Worm (Caenorhabditis elegans): ENCODE measurements around the gene C17G10.6.

C17G10.6 gene

ce11 chrII:5599326-5600044, 3.6 kb downstream of the C17G10.6 start, which contains the start of gene C17G10.10:
C17G10.10 (minus strand) TSS chrII:5599376.
- TF ChIP-seq bed-3 (GFP tag; optimal IDR thresholded peaks at IDR 0.05) (no peak), pha-4 (tag; optimal IDR thresholded peaks at IDR 0.05) (peak; percentile 12)

DNA sequence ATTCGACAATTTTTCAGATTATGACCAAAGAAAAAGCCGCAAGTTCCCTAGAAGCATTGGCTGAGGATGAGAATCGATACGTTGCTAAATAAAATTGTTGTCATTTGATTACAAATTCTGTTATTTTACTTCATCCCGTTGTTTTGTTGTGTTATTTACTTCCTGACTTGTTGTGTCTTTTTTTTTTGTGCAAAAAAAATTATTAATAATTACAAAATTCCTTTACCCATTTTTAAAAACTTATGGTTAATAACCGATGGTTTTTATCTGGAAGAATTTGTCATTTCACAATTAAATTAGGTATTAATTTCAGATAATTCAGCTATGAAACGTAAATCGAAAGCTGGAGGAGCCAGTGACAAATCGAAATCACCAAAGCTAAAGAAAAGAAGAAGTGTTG, 6.8 kb downstream of the C17G10.6 start, which contains the start of gene C17G10.1:
Gene C17G10.1 (plus strand): TSS at position 301 of the 400 bp plus-strand sequence.
- no peak for TF ChIP-seq nhr-12 (tag; optimal IDR thresholded peaks at IDR 0.05)
- no peak for TF ChIP-seq tbx-8 (GFP tag; optimal IDR thresholded peaks at IDR 0.05)

DNA sequence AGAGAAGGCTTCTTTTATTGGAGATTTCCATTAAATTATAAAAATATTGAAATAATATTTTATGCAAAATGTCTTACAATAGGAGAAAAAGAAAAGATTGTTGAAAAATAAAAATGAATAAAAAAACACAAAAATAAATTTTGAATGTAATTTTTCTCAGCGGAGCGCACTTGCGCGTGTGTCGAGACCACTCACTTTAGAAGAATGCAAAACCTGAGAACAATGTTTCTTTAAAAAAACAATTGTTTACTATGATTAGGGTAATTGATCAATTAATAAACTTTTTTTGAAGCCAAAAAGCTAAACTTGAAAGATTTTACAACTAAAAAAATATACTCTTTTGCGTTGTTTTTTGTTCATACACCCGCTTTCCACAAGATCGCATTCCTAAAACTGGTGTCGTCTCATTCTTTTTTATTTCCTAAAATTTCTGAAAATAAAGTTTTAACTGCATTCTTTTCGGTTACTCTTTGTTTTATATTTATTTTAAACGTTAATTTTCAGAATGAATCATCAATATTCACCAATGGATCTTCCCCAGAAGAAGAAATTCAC, 8.8 kb downstream of the C17G10.6 start, which contains the start of gene ttc-4:
Gene ttc-4 (plus strand): TSS at position 505 of the 555 bp plus-strand sequence.
- TF ChIP-seq pha-4 (tag; optimal IDR thresholded peaks at IDR 0.05): no peak
- TF ChIP-seq mep-1 (tag; optimal IDR thresholded peaks at IDR 0.05): peak; percentile 68
- TF ChIP-seq elt-1 (tag; optimal IDR thresholded peaks at IDR 0.05; ENCODE audit: borderline replicate concordance, insufficient read depth): no peak
- TF ChIP-seq unc-62 (GFP tag; optimal IDR thresholded peaks at IDR 0.05): no peak
- TF ChIP-seq nhr-2 (tag; optimal IDR thresholded peaks at IDR 0.05): no peak
- TF ChIP-seq nhr-237 (tag; optimal IDR thresholded peaks at IDR 0.05): peak; percentile 68
- TF ChIP-seq sptf-1 (tag; optimal IDR thresholded peaks at IDR 0.05): peak; percentile 45
- TF ChIP-seq ces-1 (GFP tag; optimal IDR thresholded peaks at IDR 0.05): peak; percentile 39
- no peak for TF ChIP-seq ceh-83 (GFP tag; optimal IDR thresholded peaks at IDR 0.05)
- no peak for TF ChIP-seq hlh-1 (tag; optimal IDR thresholded peaks at IDR 0.05)

DNA sequence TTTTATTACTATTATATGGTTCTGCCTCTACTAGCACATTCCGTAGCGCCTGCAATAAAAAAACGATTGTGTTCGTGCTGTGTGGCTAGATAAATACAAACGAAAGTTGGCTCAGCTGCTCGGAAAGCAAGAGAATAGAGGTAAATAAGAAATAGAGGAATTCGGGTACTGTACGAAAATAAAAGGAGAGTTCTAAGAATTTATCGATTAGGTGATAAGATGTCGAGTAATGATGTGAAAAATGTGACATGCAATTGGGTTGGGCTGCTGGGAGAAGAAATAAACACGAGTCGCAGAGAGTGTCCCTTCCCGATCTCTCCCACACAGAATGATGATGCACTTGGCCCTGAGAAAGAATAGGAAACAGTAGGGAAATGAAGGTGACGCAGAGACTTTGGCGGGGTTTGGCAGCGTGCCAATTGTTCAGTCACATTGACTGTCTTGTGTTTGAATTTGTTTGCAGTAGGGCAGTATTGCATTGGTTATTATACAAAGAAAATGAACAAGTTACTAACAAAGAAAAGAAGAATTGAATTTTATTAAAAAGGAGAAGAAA, 9.6 kb downstream of the C17G10.6 start, which contains the start of gene cdc-14:
Gene cdc-14 (minus strand): TSS at position 51 of the 556 bp plus-strand sequence.
- TF ChIP-seq nhr-237 (tag; optimal IDR thresholded peaks at IDR 0.05) (peak; percentile 39), mab-5 (tag; optimal IDR thresholded peaks at IDR 0.05) (no peak), cnd-1 (tag; optimal IDR thresholded peaks at IDR 0.05) (peak; percentile 47), hlh-1 (tag; optimal IDR thresholded peaks at IDR 0.05) (peak; percentile 86), flh-1 (GFP tag; optimal IDR thresholded peaks at IDR 0.05) (no peak), ceh-83 (GFP tag; optimal IDR thresholded peaks at IDR 0.05) (no peak), nhr-76 (tag; optimal IDR thresholded peaks at IDR 0.05) (no peak), pha-4 (tag; optimal IDR thresholded peaks at IDR 0.05) (no peak), tbx-8 (GFP tag; optimal IDR thresholded peaks at IDR 0.05) (no peak), lin-13 (tag; optimal IDR thresholded peaks at IDR 0.05) (peak; percentile 81), unc-120 (tag; optimal IDR thresholded peaks at IDR 0.05; ENCODE audit: poor library complexity, severe bottlenecking) (peak; percentile 74), ceh-43 (GFP tag; optimal IDR thresholded peaks at IDR 0.05) (no peak), unc-62 (GFP tag; optimal IDR thresholded peaks at IDR 0.05) (peak; percentile 80), M03D4.4 (tag; optimal IDR thresholded peaks at IDR 0.05) (no peak), ces-1 (GFP tag; optimal IDR thresholded peaks at IDR 0.05) (peak; percentile 45), ceh-39 (tag; optimal IDR thresholded peaks at IDR 0.05) (peak; percentile 75), zip-8 (tag; optimal IDR thresholded peaks at IDR 0.05) (no peak), sem-2 (GFP tag; optimal IDR thresholded peaks at IDR 0.05) (no peak), lsy-2 (tag; optimal IDR thresholded peaks at IDR 0.05) (peak; percentile 44), mls-2 (tag; optimal IDR thresholded peaks at IDR 0.05) (no peak), sptf-1 (tag; optimal IDR thresholded peaks at IDR 0.05) (no peak), lin-32 (GFP tag; optimal IDR thresholded peaks at IDR 0.05) (no peak), snpc-4 (tag; optimal IDR thresholded peaks at IDR 0.05) (no peak), nhr-2 (tag; optimal IDR thresholded peaks at IDR 0.05) (peak; percentile 2), mep-1 (tag; optimal IDR thresholded peaks at IDR 0.05) (peak; percentile 87), ham-2 (GFP tag; optimal IDR thresholded peaks at IDR 0.05) (no peak), ztf-11 (tag; optimal IDR thresholded peaks at IDR 0.05) (no peak)

DNA sequence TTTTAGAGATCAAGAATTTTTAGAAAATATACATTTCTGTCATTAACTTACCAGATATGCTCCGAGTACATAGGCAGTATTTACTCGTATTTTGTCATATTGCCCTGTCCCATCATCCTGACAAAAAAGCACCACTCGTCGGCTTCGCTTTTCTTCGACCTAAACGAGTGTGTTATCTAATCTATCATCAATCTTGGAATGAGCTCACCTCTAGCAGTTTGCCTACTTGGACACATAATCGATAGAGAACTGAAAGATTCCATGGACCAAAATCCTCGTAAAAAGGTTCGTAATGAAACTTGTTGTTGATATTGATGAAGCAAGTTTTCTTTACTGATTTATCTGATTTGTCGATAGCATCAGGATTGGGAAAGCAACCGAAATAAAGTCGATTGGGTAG, 10.2 kb downstream of the C17G10.6 start:
- TF ChIP-seq unc-120 (tag; optimal IDR thresholded peaks at IDR 0.05; ENCODE audit: poor library complexity, severe bottlenecking) (no peak), lin-13 (tag; optimal IDR thresholded peaks at IDR 0.05) (no peak), M03D4.4 (tag; optimal IDR thresholded peaks at IDR 0.05) (no peak), unc-62 (GFP tag; optimal IDR thresholded peaks at IDR 0.05) (no peak), lsy-2 (tag; optimal IDR thresholded peaks at IDR 0.05) (no peak), nhr-76 (tag; optimal IDR thresholded peaks at IDR 0.05) (no peak), unc-39 (tag; optimal IDR thresholded peaks at IDR 0.05) (no peak), blmp-1 (tag; optimal IDR thresholded peaks at IDR 0.05) (no peak), zip-8 (tag; optimal IDR thresholded peaks at IDR 0.05) (no peak), elt-3 (tag; optimal IDR thresholded peaks at IDR 0.05) (no peak), flh-1 (GFP tag; optimal IDR thresholded peaks at IDR 0.05) (no peak)

All from whole organism, mixed stage, embryonic.